Worm (Caenorhabditis elegans) whole organism, L4 larva: ENCODE data around the gene citk-2.
A peak's percentile ranks its signal among the peaks of the same experiment; 100 is the strongest.

Experiments
- D1046.2 ChIP-seq: fragments of 200-800 bp; sonication (Bioruptor generic); IDR thresholded peaks from 2 replicates; pipeline ENCODE4 v1.3.6; 2022; ENCODE audit warnings: missing genetic modification characterization, missing compliant biosample characterization
- F44E2.7 ChIP-seq: fragments of 200-800 bp; sonication (Bioruptor generic); IDR thresholded peaks from 2 replicates; pipeline ENCODE4 v2.1.2; 2022; ENCODE audit warnings: missing genetic modification characterization, missing compliant biosample characterization
- F49E8.2 ChIP-seq: sonication (generic microtip); optimal IDR thresholded peaks from 2 replicates; lab custom pipeline; 2016; ENCODE audit warnings: missing compliant biosample characterization, mild to moderate bottlenecking, missing genetic modification characterization, borderline replicate concordance
- R02D3.7 ChIP-seq: fragments of 150-350 bp; sonication (generic microtip); optimal IDR thresholded peaks from 3 replicates; lab custom pipeline; 2014; ENCODE audit warnings: missing biosample characterization, missing genetic modification characterization
- T20F7.1 ChIP-seq: fragments of 200-800 bp; sonication (Bioruptor generic); optimal IDR thresholded peaks from 2 replicates; lab custom pipeline; 2018; ENCODE audit warnings: mild to moderate bottlenecking, missing genetic modification characterization, missing compliant biosample characterization
- T26A8.4 ChIP-seq: fragments of 200-800 bp; sonication (Bioruptor generic); IDR thresholded peaks from 2 replicates; pipeline ENCODE4 v1.3.6; 2022; ENCODE audit warnings: missing genetic modification characterization, missing compliant biosample characterization
- aha-1 ChIP-seq: fragments of 150-350 bp; peaks from one replicate; lab custom pipeline; 2014; ENCODE audit warnings: missing biosample characterization, missing genetic modification characterization
- ama-1 ChIP-seq: fragments of 150-350 bp; optimal IDR thresholded peaks from 2 replicates; lab custom pipeline; 2014; ENCODE audit warnings: inconsistent platforms, mixed read lengths
- attf-4 ChIP-seq: sonication (generic microtip); optimal IDR thresholded peaks from 3 replicates; lab custom pipeline; 2017; ENCODE audit warnings: missing biosample characterization, missing genetic modification characterization
- ceh-28 ChIP-seq: fragments of 150-350 bp; optimal IDR thresholded peaks from 2 replicates; lab custom pipeline; 2014; ENCODE audit warnings: missing biosample characterization, missing genetic modification reagents, missing genetic modification characterization
- daf-12 ChIP-seq: fragments of 150-350 bp; optimal IDR thresholded peaks from 2 replicates; lab custom pipeline; 2014; ENCODE audit warnings: missing biosample characterization, missing genetic modification reagents, missing genetic modification characterization
- daf-8 ChIP-seq: fragments of 200-800 bp; sonication (Bioruptor generic); IDR thresholded peaks from 2 replicates; pipeline ENCODE4 v1.3.6; 2022; ENCODE audit warnings: missing genetic modification characterization, missing compliant biosample characterization
- dmd-6 ChIP-seq: fragments of 200-800 bp; sonication (Bioruptor generic); IDR thresholded peaks from 2 replicates; pipeline ENCODE4 v1.3.6; 2022; ENCODE audit warnings: missing genetic modification reagents, missing genetic modification characterization, missing compliant biosample characterization
- dve-1 ChIP-seq: sonication (generic microtip); optimal IDR thresholded peaks from 2 replicates; lab custom pipeline; 2017; ENCODE audit warnings: antibody characterized with exemption, mild to moderate bottlenecking, missing genetic modification characterization, missing compliant biosample characterization; ENCODE audit not compliant: insufficient read depth
- egl-27 ChIP-seq: sonication (generic microtip); optimal IDR thresholded peaks from 3 replicates; lab custom pipeline; 2017; ENCODE audit warnings: missing biosample characterization, missing genetic modification reagents, missing genetic modification characterization
- egl-43 ChIP-seq: fragments of 200-800 bp; sonication (Bioruptor generic); IDR thresholded peaks from 2 replicates; pipeline ENCODE4 v1.3.6; 2022; ENCODE audit warnings: missing genetic modification reagents, missing genetic modification characterization, missing compliant biosample characterization
- fkh-10 ChIP-seq: fragments of 150-350 bp; optimal IDR thresholded peaks from 2 replicates; lab custom pipeline; 2014; ENCODE audit warnings: missing biosample characterization, missing genetic modification reagents, missing genetic modification characterization
- hif-1 ChIP-seq, 2 experiments: sonication (generic microtip); optimal IDR thresholded peaks; 2 replicates each; lab custom pipeline; 2016 to 2017; ENCODE audit warnings: missing compliant biosample characterization in 2 of 2, missing genetic modification characterization in 2 of 2, missing genetic modification reagents in 2 of 2, missing genotype in 2 of 2, mild to moderate bottlenecking in 1 of 2
- jun-1 ChIP-seq: fragments of 150-350 bp; optimal IDR thresholded peaks from 2 replicates; lab custom pipeline; 2014; ENCODE audit warnings: missing biosample characterization, missing genetic modification reagents, missing genetic modification characterization
- lin-1 ChIP-seq: fragments of 200-800 bp; sonication (Bioruptor generic); IDR thresholded peaks from 2 replicates; pipeline ENCODE4 v1.3.6; 2022; ENCODE audit warnings: missing genetic modification reagents, missing genetic modification characterization, missing compliant biosample characterization
- lin-13 ChIP-seq: fragments of 150-350 bp; optimal IDR thresholded peaks from 2 replicates; lab custom pipeline; 2014; ENCODE audit warnings: missing biosample characterization, missing genetic modification reagents, missing genetic modification characterization
- lin-38 ChIP-seq: fragments of 200-800 bp; sonication (Bioruptor generic); IDR thresholded peaks from 2 replicates; pipeline ENCODE4 v1.3.6; 2022; ENCODE audit warnings: missing genetic modification reagents, missing genetic modification characterization, missing compliant biosample characterization
- lsy-2 ChIP-seq, 2 experiments: fragments of 150-350 bp in 1 of 2; sonication (generic microtip) in 1 of 2; optimal IDR thresholded peaks; 2 replicates each; lab custom pipeline; 2014 to 2017; ENCODE audit warnings: missing biosample characterization in 2 of 2, missing genetic modification characterization in 2 of 2
- madf-5 ChIP-seq, 2 experiments: fragments of 200-800 bp; sonication (Bioruptor generic); IDR thresholded peaks; 2 replicates each; pipeline ENCODE4 v1.3.6; 2022; ENCODE audit warnings: missing compliant biosample characterization in 2 of 2, missing genetic modification characterization in 2 of 2
- madf-9 ChIP-seq: fragments of 200-800 bp; sonication (Bioruptor generic); conservative IDR thresholded peaks from 2 replicates; pipeline ENCODE4 v1.3.6; 2022; ENCODE audit warnings: missing genetic modification reagents, missing genetic modification characterization, missing compliant biosample characterization
- mdt-29 ChIP-seq: fragments of 200-800 bp; sonication (Bioruptor generic); IDR thresholded peaks from 2 replicates; pipeline ENCODE4 v1.3.6; 2022; ENCODE audit warnings: missing genetic modification reagents, missing genetic modification characterization, missing compliant biosample characterization
- nhr-11 ChIP-seq: fragments of 150-350 bp; optimal IDR thresholded peaks from 2 replicates; lab custom pipeline; 2014; ENCODE audit warnings: missing biosample characterization, missing genetic modification characterization
- nhr-111 ChIP-seq: fragments of 200-800 bp; sonication (Bioruptor generic); optimal IDR thresholded peaks from 2 replicates; lab custom pipeline; 2018; ENCODE audit warnings: mild to moderate bottlenecking, missing genetic modification characterization, missing compliant biosample characterization
- nhr-42 ChIP-seq: fragments of 200-800 bp; sonication (Bioruptor generic); IDR thresholded peaks from 2 replicates; pipeline ENCODE4 v1.3.6; 2022; ENCODE audit warnings: missing genetic modification characterization, missing compliant biosample characterization
- nhr-48 ChIP-seq: sonication (generic microtip); optimal IDR thresholded peaks from 2 replicates; lab custom pipeline; 2016; ENCODE audit warnings: mild to moderate bottlenecking, missing genetic modification characterization, missing compliant biosample characterization
- php-3 ChIP-seq: fragments of 200-800 bp; sonication (Bioruptor generic); IDR thresholded peaks from 2 replicates; pipeline ENCODE4 v1.3.6; 2022; ENCODE audit warnings: missing genetic modification reagents, missing genetic modification characterization, missing compliant biosample characterization
- pqm-1 ChIP-seq: sonication (generic microtip); optimal IDR thresholded peaks from 2 replicates; lab custom pipeline; 2017; ENCODE audit warnings: missing biosample characterization, missing genetic modification characterization
- rbr-2 ChIP-seq: sonication (generic microtip); optimal IDR thresholded peaks from 2 replicates; lab custom pipeline; 2016; ENCODE audit warnings: missing genotype, missing genetic modification characterization, missing compliant biosample characterization
- saeg-2 ChIP-seq: fragments of 200-800 bp; sonication (Bioruptor generic); IDR thresholded peaks from 2 replicates; pipeline ENCODE4 v1.3.6; 2022; ENCODE audit warnings: missing genetic modification reagents, missing genetic modification characterization, missing compliant biosample characterization
- snpc-1.2 ChIP-seq: fragments of 200-800 bp; sonication (Bioruptor generic); IDR thresholded peaks from 2 replicates; pipeline ENCODE4 v1.3.6; 2022; ENCODE audit warnings: missing genetic modification reagents, missing genetic modification characterization, missing compliant biosample characterization
- tag-97 ChIP-seq: fragments of 200-800 bp; sonication (Bioruptor generic); IDR thresholded peaks from 2 replicates; pipeline ENCODE4 v1.3.6; 2022; ENCODE audit warnings: missing genetic modification characterization, missing compliant biosample characterization
- tra-1 ChIP-seq: fragments of 200-800 bp; sonication (Bioruptor generic); IDR thresholded peaks from 2 replicates; pipeline ENCODE4 v1.3.6; 2022; ENCODE audit warnings: missing genetic modification reagents, missing genetic modification characterization, missing compliant biosample characterization
- unc-130 ChIP-seq: sonication (generic microtip); optimal IDR thresholded peaks from 2 replicates; lab custom pipeline; 2016; ENCODE audit warnings: missing genetic modification reagents, missing genetic modification characterization, missing compliant biosample characterization
- vab-7 ChIP-seq: fragments of 200-800 bp; sonication (Bioruptor generic); IDR thresholded peaks from 2 replicates; pipeline ENCODE4 v1.3.6; 2022; ENCODE audit warnings: missing genetic modification reagents, missing genetic modification characterization, missing compliant biosample characterization
- zag-1 ChIP-seq: fragments of 150-350 bp; optimal IDR thresholded peaks from 2 replicates; lab custom pipeline; 2014; ENCODE audit warnings: missing biosample characterization, missing genetic modification characterization
- zip-2 ChIP-seq: fragments of 150-350 bp; optimal IDR thresholded peaks from 2 replicates; lab custom pipeline; 2014; ENCODE audit warnings: missing biosample characterization, missing genetic modification characterization
- ztf-11 ChIP-seq: fragments of 150-350 bp; optimal IDR thresholded peaks from 2 replicates; lab custom pipeline; 2014; ENCODE audit warnings: missing biosample characterization, missing genetic modification characterization

Gene citk-2

ce11 chrII:5004781-5005180, 5.5 kb downstream of the citk-2 start, which contains the start of gene F59A6.4:
Gene F59A6.4 (plus strand): TSS chrII:5005081.
- TF ChIP-seq nhr-48 (tag; lab: Kevin White, UChicago) (no peak), dmd-6 (no peak), lin-1 (no peak), saeg-2 (GFP tag; lab: Robert Waterston, UW) (no peak), aha-1 (tag; lab: Kevin White, UChicago) (no peak), daf-8 (GFP tag; lab: Robert Waterston, UW) (no peak)

ce11 chrII:5008033-5008432, 8.7 kb downstream of the citk-2 start, which contains the start of gene F59A6.3:
Gene F59A6.3 (plus strand): TSS chrII:5008333.
- no peak for TF ChIP-seq daf-12 (tag; lab: Kevin White, UChicago)
- no peak for TF ChIP-seq zag-1 (tag; lab: Kevin White, UChicago)
- TF ChIP-seq T26A8.4 (GFP tag; lab: Robert Waterston, UW) = no peak
- no peak for TF ChIP-seq lin-38 (GFP tag; lab: Robert Waterston, UW)

- TF ChIP-seq lsy-2 (tag; optimal IDR thresholded peaks at IDR 0.05; lab: Kevin White, UChicago) = no peak
- no peak for TF ChIP-seq tra-1 (GFP tag; lab: Robert Waterston, UW)
- TF ChIP-seq zip-2 (tag; lab: Kevin White, UChicago) = no peak
- no peak for TF ChIP-seq ceh-28 (tag; lab: Kevin White, UChicago)
- no peak for TF ChIP-seq T20F7.1
- no peak for TF ChIP-seq attf-4 (tag; lab: Kevin White, UChicago)
- no peak for TF ChIP-seq F44E2.7 (GFP tag; lab: Robert Waterston, UW)
These were observed 12.7 kb downstream of the citk-2 start, which contains the start of gene F59A6.12 for ce11 chrII:5011978-5012377. Gene F59A6.12 (minus strand): TSS chrII:5012078.

- TF ChIP-seq pqm-1 (no peak), vab-7 (GFP tag; lab: Robert Waterston, UW) (no peak), nhr-11 (tag; lab: Kevin White, UChicago) (no peak), tra-1 (GFP tag; lab: Robert Waterston, UW) (no peak), aha-1 (tag; lab: Kevin White, UChicago) (peak; percentile 53), F49E8.2 (no peak)
These were observed 15.1 kb downstream of the citk-2 start, which contains the start of gene F59A6.2 for ce11 chrII:5014399-5014798. Gene F59A6.2 (plus strand): TSS chrII:5014699.

- TF ChIP-seq tag-97 (GFP tag; lab: Robert Waterston, UW) (no peak), aha-1 (tag; lab: Kevin White, UChicago) (peak; percentile 7)
These were observed 16.8 kb downstream of the citk-2 start for ce11 chrII:5016144-5016543.

ce11 chrII:5016977-5017585, 17.8 kb downstream of the citk-2 start:
- TF ChIP-seq rbr-2 (tag; lab: Kevin White, UChicago) = peak; percentile 84
- no peak for TF ChIP-seq mdt-29
- TF ChIP-seq madf-9 (GFP tag; lab: Robert Waterston, UW) = 0 out of 2 replicates have a peak, but pooled peaks have one; percentile 5
- TF ChIP-seq dve-1 (tag; lab: Kevin White, UChicago) = peak; percentile 78
- no peak for TF ChIP-seq lin-13 (GFP tag; lab: Kevin White, UChicago)
- TF ChIP-seq D1046.2 (GFP tag; lab: Robert Waterston, UW) = no peak
- TF ChIP-seq nhr-111 (GFP tag; lab: Kevin White, UChicago) = no peak
- peak; percentile 57 to 76 for TF ChIP-seq lsy-2 (tag; optimal IDR thresholded peaks at IDR 0.05; lab: Kevin White, UChicago)
- TF ChIP-seq R02D3.7 (tag; lab: Kevin White, UChicago) = no peak
- no peak for TF ChIP-seq egl-27 (tag; lab: Kevin White, UChicago)
- TF ChIP-seq php-3 (GFP tag; lab: Robert Waterston, UW) = 0 out of 2 replicates have a peak, but pooled peaks have one; percentile 16
- TF ChIP-seq hif-1 (tag; optimal IDR thresholded peaks at IDR 0.05; lab: Kevin White, UChicago) = peak in 1 of 2 experiments; percentile 51
- no peak for TF ChIP-seq attf-4 (tag; lab: Kevin White, UChicago)
- TF ChIP-seq snpc-1.2 (GFP tag; lab: Robert Waterston, UW) = no peak
- TF ChIP-seq fkh-10 (GFP tag; lab: Kevin White, UChicago) = peak; percentile 58
- TF ChIP-seq nhr-42 (GFP tag; lab: Robert Waterston, UW) = no peak
- TF ChIP-seq ama-1 (lab: Kevin White, UChicago) = no peak
- TF ChIP-seq madf-5 (GFP tag; IDR thresholded peaks at IDR 0.05; lab: Robert Waterston, UW) = no peak
- TF ChIP-seq jun-1 (tag; lab: Kevin White, UChicago) = no peak
- TF ChIP-seq ceh-28 (tag; lab: Kevin White, UChicago) = no peak
- TF ChIP-seq unc-130 (GFP tag; lab: Kevin White, UChicago) = no peak
- no peak for TF ChIP-seq egl-43
- peak; percentile 97 for TF ChIP-seq aha-1 (tag; lab: Kevin White, UChicago)
- TF ChIP-seq ztf-11 (tag; lab: Kevin White, UChicago) = no peak
